Fruit fly (Drosophila melanogaster) whole organism, embryonic: Measurements from ENCODE around the gene CG5225.

ENCODE experiments used
- CG10209 ChIP-seq: fragments of 200-800 bp; sonication (Bioruptor generic); optimal IDR thresholded peaks from 3 replicates; lab custom pipeline; 2017; ENCODE audit warnings: missing biosample characterization, mild to moderate bottlenecking, missing genetic modification characterization, missing genetic modification reagents
- CG12659 ChIP-seq: fragments of 200-800 bp; sonication (Bioruptor generic); optimal IDR thresholded peaks from 3 replicates; lab custom pipeline; 2017; ENCODE audit warnings: mild to moderate bottlenecking, missing biosample characterization, missing genetic modification reagents, missing genetic modification characterization
- CG1529 ChIP-seq: fragments of 200-800 bp; sonication (Bioruptor generic); optimal IDR thresholded peaks from 3 replicates; lab custom pipeline; 2018; ENCODE audit warnings: missing biosample characterization, missing genetic modification characterization
- CG1602 ChIP-seq: fragments of 200-800 bp; sonication (Bioruptor generic); optimal IDR thresholded peaks from 3 replicates; lab custom pipeline; 2016; ENCODE audit warnings: missing biosample characterization, missing genetic modification characterization
- CG1603 ChIP-seq: fragments of 200-800 bp; sonication (Bioruptor generic); optimal IDR thresholded peaks from 2 replicates; lab custom pipeline; 2019; ENCODE audit warnings: missing biosample characterization, mild to moderate bottlenecking, missing genetic modification characterization, moderate library complexity
- CG16863 ChIP-seq: fragments of 200-800 bp; sonication (Bioruptor generic); optimal IDR thresholded peaks from 3 replicates; lab custom pipeline; 2016; ENCODE audit warnings: missing biosample characterization, missing genetic modification characterization
- CG17361 ChIP-seq: fragments of 200-800 bp; sonication (Bioruptor generic); IDR thresholded peaks from 3 replicates; pipeline ENCODE4 v1.3.6; 2022; ENCODE audit warnings: missing biosample characterization, missing genetic modification characterization
- CG17385 ChIP-seq: fragments of 200-800 bp; sonication (Bioruptor generic); optimal IDR thresholded peaks from 3 replicates; lab custom pipeline; 2018; ENCODE audit warnings: missing biosample characterization, mild to moderate bottlenecking, missing genetic modification characterization
- CG18262 ChIP-seq: fragments of 200-800 bp; optimal IDR thresholded peaks from 3 replicates; lab custom pipeline; 2019; ENCODE audit warnings: missing biosample characterization, mild to moderate bottlenecking, missing genetic modification characterization, moderate library complexity
- CG2116 ChIP-seq: fragments of 200-800 bp; sonication (Bioruptor generic); optimal IDR thresholded peaks from 3 replicates; lab custom pipeline; 2018; ENCODE audit warnings: missing biosample characterization, mild to moderate bottlenecking, missing genetic modification characterization
- CG2712 ChIP-seq: fragments of 200-800 bp; optimal IDR thresholded peaks from 3 replicates; lab custom pipeline; 2019; ENCODE audit warnings: missing biosample characterization, mild to moderate bottlenecking, missing genetic modification characterization, moderate library complexity
- CG2875 ChIP-seq: fragments of 200-800 bp; sonication (Bioruptor generic); optimal IDR thresholded peaks from 2 replicates; lab custom pipeline; 2017; ENCODE audit warnings: missing biosample characterization, mild to moderate bottlenecking, missing genetic modification characterization, missing genetic modification reagents
- CG2889 ChIP-seq: fragments of 200-800 bp; sonication (Bioruptor generic); IDR thresholded peaks from 3 replicates; pipeline ENCODE4 v1.3.6; 2022; ENCODE audit warnings: missing biosample characterization, missing genetic modification characterization
- CG33557 ChIP-seq: fragments of 200-800 bp; sonication (Bioruptor generic); optimal IDR thresholded peaks from 2 replicates; lab custom pipeline; 2019; ENCODE audit warnings: missing biosample characterization, mild to moderate bottlenecking, missing genetic modification characterization, moderate library complexity
- CG3407 ChIP-seq: fragments of 200-800 bp; sonication (Bioruptor generic); optimal IDR thresholded peaks from 2 replicates; lab custom pipeline; 2018; ENCODE audit warnings: missing biosample characterization, mild to moderate bottlenecking, missing genetic modification characterization
- CG4730 ChIP-seq: fragments of 200-800 bp; sonication (Bioruptor generic); IDR thresholded peaks from 2 replicates; pipeline ENCODE4 v1.3.6; 2022; ENCODE audit warnings: missing biosample characterization, missing genetic modification characterization
- CG7556 ChIP-seq: fragments of 200-800 bp; sonication (Bioruptor generic); optimal IDR thresholded peaks from 2 replicates; lab custom pipeline; 2017; ENCODE audit warnings: missing biosample characterization, mild to moderate bottlenecking, missing genetic modification characterization
- CG7745 ChIP-seq: fragments of 200-800 bp; sonication (Bioruptor generic); optimal IDR thresholded peaks from 2 replicates; lab custom pipeline; 2018; ENCODE audit warnings: missing biosample characterization, mild to moderate bottlenecking, missing genetic modification characterization, moderate library complexity
- CG8924 ChIP-seq: fragments of 200-800 bp; optimal IDR thresholded peaks from 3 replicates; lab custom pipeline; 2019; ENCODE audit warnings: missing biosample characterization, mild to moderate bottlenecking, missing genetic modification characterization, moderate library complexity
- CG9727 ChIP-seq: fragments of 200-800 bp; sonication (Bioruptor generic); optimal IDR thresholded peaks from 3 replicates; lab custom pipeline; 2017; ENCODE audit warnings: missing biosample characterization, mild to moderate bottlenecking, missing genetic modification characterization
- D19A ChIP-seq: fragments of 200-800 bp; optimal IDR thresholded peaks from 3 replicates; lab custom pipeline; 2019; ENCODE audit warnings: missing biosample characterization, mild to moderate bottlenecking, missing genetic modification characterization, moderate library complexity
- E2f1 ChIP-seq: fragments of 200-800 bp; sonication (Bioruptor generic); IDR thresholded peaks from 2 replicates; pipeline ENCODE4 v1.3.6; 2022; ENCODE audit warnings: missing biosample characterization, missing genetic modification characterization
- GATAe ChIP-seq: fragments of 200-800 bp; sonication (Bioruptor generic); conservative IDR thresholded peaks from 2 replicates; pipeline ENCODE4 v1.3.6; 2022; ENCODE audit warnings: missing biosample characterization, missing genetic modification characterization
- Kr ChIP-seq: fragments of 200-800 bp; sonication (Bioruptor generic); optimal IDR thresholded peaks from 2 replicates; lab custom pipeline; 2017; ENCODE audit warnings: missing biosample characterization, mild to moderate bottlenecking, missing genetic modification characterization
- Nf-YB ChIP-seq: fragments of 200-800 bp; sonication (Bioruptor generic); optimal IDR thresholded peaks from 3 replicates; lab custom pipeline; 2019; ENCODE audit warnings: missing biosample characterization, mild to moderate bottlenecking, missing genetic modification characterization, moderate library complexity
- Ptx1 ChIP-seq: fragments of 200-800 bp; sonication (Bioruptor generic); IDR thresholded peaks from 2 replicates; pipeline ENCODE4 v1.3.6; 2022; ENCODE audit warnings: missing biosample characterization, missing genetic modification characterization
- Usf ChIP-seq: fragments of 200-800 bp; sonication (Bioruptor generic); optimal IDR thresholded peaks from 2 replicates; lab custom pipeline; 2017; ENCODE audit warnings: missing genotype, missing biosample characterization, missing genetic modification characterization
- abd-A ChIP-seq: fragments of 200-800 bp; sonication (Bioruptor generic); optimal IDR thresholded peaks from 3 replicates; lab custom pipeline; 2019; ENCODE audit warnings: missing biosample characterization, mild to moderate bottlenecking, missing genetic modification characterization, moderate library complexity
- bab2 ChIP-seq: fragments of 200-800 bp; sonication (Bioruptor generic); optimal IDR thresholded peaks from 2 replicates; lab custom pipeline; 2016; ENCODE audit warnings: missing biosample characterization, missing genetic modification characterization
- cato ChIP-seq: fragments of 200-800 bp; sonication (Bioruptor generic); optimal IDR thresholded peaks from 2 replicates; lab custom pipeline; 2016; ENCODE audit warnings: missing biosample characterization, missing genetic modification characterization, borderline replicate concordance
- dmrt11E ChIP-seq: fragments of 200-800 bp; sonication (Bioruptor generic); optimal IDR thresholded peaks from 3 replicates; lab custom pipeline; 2018; ENCODE audit warnings: missing biosample characterization, mild to moderate bottlenecking, missing genetic modification characterization, moderate library complexity
- eyg ChIP-seq: fragments of 200-800 bp; sonication (Bioruptor generic); optimal IDR thresholded peaks from 3 replicates; lab custom pipeline; 2016; ENCODE audit warnings: missing biosample characterization, missing genetic modification characterization
- fd96Cb ChIP-seq: fragments of 200-800 bp; sonication (Bioruptor generic); optimal IDR thresholded peaks from 2 replicates; lab custom pipeline; 2018; ENCODE audit warnings: missing biosample characterization, mild to moderate bottlenecking, missing genetic modification characterization, moderate library complexity
- hkb ChIP-seq, 2 experiments: fragments of 200-800 bp in 1 of 2; fragments of >200 bp in 1 of 2; sonication (Bioruptor generic) in 1 of 2; IDR thresholded peaks in 1 of 2; optimal IDR thresholded peaks in 1 of 2; 2 replicates each; pipeline versions ENCODE4 v1.3.6 to Lab custom; 2017 to 2022; ENCODE audit warnings: missing biosample characterization in 1 of 2, missing genetic modification characterization in 1 of 2
- hth ChIP-seq: fragments of >200 bp; optimal IDR thresholded peaks from 2 replicates; lab custom pipeline; 2017; ENCODE audit warnings: inconsistent platforms
- lmd ChIP-seq: fragments of 200-800 bp; sonication (Bioruptor generic); IDR thresholded peaks from 2 replicates; pipeline ENCODE4 v1.3.6; 2022; ENCODE audit warnings: missing biosample characterization, missing genetic modification characterization
- org-1 ChIP-seq: fragments of 200-800 bp; sonication (Bioruptor generic); optimal IDR thresholded peaks from 2 replicates; lab custom pipeline; 2017; ENCODE audit warnings: missing biosample characterization, missing genetic modification characterization
- pb ChIP-seq: fragments of 200-800 bp; sonication (Bioruptor generic); optimal IDR thresholded peaks from 3 replicates; lab custom pipeline; 2016; ENCODE audit warnings: missing biosample characterization, missing genetic modification characterization
- phol ChIP-seq: fragments of 200-800 bp; sonication (Bioruptor generic); optimal IDR thresholded peaks from 3 replicates; lab custom pipeline; 2018; ENCODE audit warnings: missing biosample characterization, mild to moderate bottlenecking, missing genetic modification characterization, moderate library complexity
- prd ChIP-seq, 3 experiments: fragments of >200 bp in 2 of 3; fragments of 200-800 bp in 1 of 3; sonication (Bioruptor generic) in 1 of 3; optimal IDR thresholded peaks in 2 of 3; IDR thresholded peaks in 1 of 3; 2 replicates in 2 of 3; 3 replicates in 1 of 3; pipeline versions ENCODE4 v1.3.6 to Lab custom; 2017 to 2022; ENCODE audit warnings: missing biosample characterization in 1 of 3, missing genetic modification characterization in 1 of 3
- sim ChIP-seq: fragments of 200-800 bp; sonication (Bioruptor generic); IDR thresholded peaks from 2 replicates; pipeline ENCODE4 v1.3.6; 2022; ENCODE audit warnings: missing biosample characterization, missing genetic modification characterization
- ssp ChIP-seq: fragments of 200-800 bp; sonication (Bioruptor generic); IDR thresholded peaks from 2 replicates; pipeline ENCODE4 v1.3.6; 2022; ENCODE audit warnings: missing biosample characterization, missing genetic modification characterization
- tin ChIP-seq: fragments of 200-800 bp; sonication (Bioruptor generic); optimal IDR thresholded peaks from 3 replicates; lab custom pipeline; 2016; ENCODE audit warnings: missing biosample characterization, missing genetic modification characterization
- trem ChIP-seq: fragments of 200-800 bp; optimal IDR thresholded peaks from 3 replicates; lab custom pipeline; 2019; ENCODE audit warnings: missing biosample characterization, mild to moderate bottlenecking, missing genetic modification characterization, moderate library complexity
- vvl ChIP-seq: fragments of 200-800 bp; sonication (Bioruptor generic); IDR thresholded peaks from 2 replicates; pipeline ENCODE4 v1.3.6; 2022; ENCODE audit warnings: missing biosample characterization, missing genetic modification characterization
- z ChIP-seq: fragments of 200-800 bp; sonication (Bioruptor generic); IDR thresholded peaks from 3 replicates; pipeline ENCODE4 v1.3.6; 2022; ENCODE audit warnings: missing biosample characterization, missing genetic modification characterization
- zen ChIP-seq: fragments of 200-800 bp; sonication (Bioruptor generic); optimal IDR thresholded peaks from 3 replicates; lab custom pipeline; 2018; ENCODE audit warnings: missing biosample characterization, mild to moderate bottlenecking, missing genetic modification characterization, moderate library complexity

Gene CG5225

dm6 chr3R:17048867-17049266, 20.4 kb downstream of the CG5225 start (continued):
- TF ChIP-seq CG7745 (tag; lab: Kevin White, UChicago) (no peak), eyg (GFP tag; lab: Kevin White, UChicago) (no peak), zen (no peak), CG12659 (GFP tag; lab: Kevin White, UChicago) (peak; percentile 24), GATAe (GFP tag; lab: Robert Waterston, UW) (no peak), z (GFP tag; lab: Robert Waterston, UW) (no peak), cato (GFP tag; lab: Kevin White, UChicago) (no peak), hth (lab: Kevin White, UChicago) (no peak), vvl (GFP tag; lab: Robert Waterston, UW) (peak; percentile 20; the same call in 1 of the 2 replicates), CG9727 (GFP tag; lab: Kevin White, UChicago) (peak; percentile 26), Ptx1 (GFP tag; lab: Robert Waterston, UW) (peak; percentile 41; the same call in 1 of the 2 replicates), CG3407 (GFP tag; lab: Kevin White, UChicago) (peak; percentile 11), hkb (optimal IDR thresholded peaks at IDR 0.05; lab: Kevin White, UChicago) (no peak), hkb (GFP tag; IDR thresholded peaks at IDR 0.05; lab: Robert Waterston, UW) (peak; percentile 51; the same call in 1 of the 2 replicates), CG16863 (GFP tag; lab: Kevin White, UChicago) (no peak), pb (GFP tag; lab: Kevin White, UChicago) (no peak), CG7556 (GFP tag; lab: Kevin White, UChicago) (peak; percentile 68), CG2889 (GFP tag; lab: Robert Waterston, UW) (peak; percentile 13; the same call in 1 of the 3 replicates), CG18262 (tag; lab: Kevin White, UChicago) (peak; percentile 63)
- TF ChIP-seq, all 482 proteins: peak for 74

- no peak for TF ChIP-seq abd-A
- peak; percentile 89 for TF ChIP-seq CG33557 (GFP tag; lab: Kevin White, UChicago)
- 0 out of 2 replicates have a peak, but pooled peaks have one; percentile 24 for TF ChIP-seq CG4730
- TF ChIP-seq Nf-YB (GFP tag; lab: Kevin White, UChicago) = peak; percentile 45
- TF ChIP-seq E2f1 (GFP tag; lab: Robert Waterston, UW) = 0 out of 2 replicates have a peak, but pooled peaks have one; percentile 13
- peak; percentile 38 for TF ChIP-seq fd96Cb (tag; lab: Kevin White, UChicago)
- TF ChIP-seq tin (GFP tag; lab: Kevin White, UChicago) = peak; percentile 43
- TF ChIP-seq phol = peak; percentile 69
- peak; percentile 87 for TF ChIP-seq CG2712 (tag; lab: Kevin White, UChicago)
- TF ChIP-seq bab2 (GFP tag; lab: Kevin White, UChicago) = no peak
- TF ChIP-seq CG10209 = peak; percentile 49
- TF ChIP-seq CG17361 (GFP tag; lab: Robert Waterston, UW) = peak; percentile 66
- peak; percentile 50 for TF ChIP-seq CG1529 (GFP tag; lab: Kevin White, UChicago)
- no peak for TF ChIP-seq prd (optimal IDR thresholded peaks at IDR 0.05; lab: Kevin White, UChicago)
- peak; percentile 75 for TF ChIP-seq prd (GFP tag; IDR thresholded peaks at IDR 0.05; lab: Robert Waterston, UW)
- peak; percentile 6 for TF ChIP-seq CG2875 (GFP tag; lab: Kevin White, UChicago)
- peak; percentile 13; the same call in 1 of the 2 replicates for TF ChIP-seq lmd (GFP tag; lab: Robert Waterston, UW)
- TF ChIP-seq org-1 (GFP tag; lab: Kevin White, UChicago) = peak; percentile 24
- TF ChIP-seq Usf (GFP tag; lab: Kevin White, UChicago) = peak; percentile 56
- TF ChIP-seq CG1602 (GFP tag; lab: Kevin White, UChicago) = peak; percentile 52
- TF ChIP-seq CG1603 (tag; lab: Kevin White, UChicago) = peak; percentile 51
- TF ChIP-seq ssp (GFP tag; lab: Robert Waterston, UW) = 0 out of 2 replicates have a peak, but pooled peaks have one; percentile 15
- peak; percentile 5 for TF ChIP-seq Kr (GFP tag; lab: Kevin White, UChicago)
- TF ChIP-seq sim (GFP tag; lab: Robert Waterston, UW) = no peak
- TF ChIP-seq dmrt11E (tag; lab: Kevin White, UChicago) = peak; percentile 92
- peak; percentile 2 for TF ChIP-seq CG17385
- peak; percentile 64 for TF ChIP-seq D19A (tag; lab: Kevin White, UChicago)
- peak; percentile 3 for TF ChIP-seq CG2116 (GFP tag; lab: Kevin White, UChicago)
- TF ChIP-seq trem = peak; percentile 52
- peak; percentile 62 for TF ChIP-seq CG8924 (tag; lab: Kevin White, UChicago)
Observed at dm6 chr3R:17052465-17053149, 24.1 kb downstream of the CG5225 start.
